Fruit fly (Drosophila melanogaster): ENCODE results near the gene D19B.

D19B gene

dm6 chr3L:6181776-6182175, 2.9 kb downstream of the D19B start, which contains the start of gene CG10274 (continued):
- TF ChIP-seq CG2889 (GFP tag; IDR thresholded peaks at IDR 0.05) (0 out of 3 replicates have a peak, but pooled peaks have one; percentile 38), CG12659 (GFP tag; optimal IDR thresholded peaks at IDR 0.05) (peak; percentile 84)

dm6 chr3L:6173826-6174255, 10.9 kb downstream of the D19B start, which contains the start of the genes fmt and CG7376:
Gene fmt, minus strand, starts transcription at chr3L:6173880.
Gene CG7376, plus strand, starts transcription at chr3L:6174248.
- TF ChIP-seq bsh (GFP tag; optimal IDR thresholded peaks at IDR 0.05) (no peak), Fer1 (GFP tag; optimal IDR thresholded peaks at IDR 0.05) (no peak), so (GFP tag; IDR thresholded peaks at IDR 0.05) (no peak), CG30403 (GFP tag; optimal IDR thresholded peaks at IDR 0.05) (peak; percentile 48), ase (GFP tag; IDR thresholded peaks at IDR 0.05) (no peak), CG8359 (GFP tag; optimal IDR thresholded peaks at IDR 0.05; ENCODE audit: borderline replicate concordance) (no peak), p53 (GFP tag; optimal IDR thresholded peaks at IDR 0.05) (no peak), Side (GFP tag; optimal IDR thresholded peaks at IDR 0.05) (no peak), CG3281 (GFP tag; optimal IDR thresholded peaks at IDR 0.05) (no peak), Neu2 (GFP tag; optimal IDR thresholded peaks at IDR 0.05; ENCODE audit: borderline replicate concordance) (no peak), her (GFP tag; optimal IDR thresholded peaks at IDR 0.05) (no peak), lola (GFP tag; optimal IDR thresholded peaks at IDR 0.05) (peak in 1 of 3 experiments; percentile 61), ATbp (GFP tag; optimal IDR thresholded peaks at IDR 0.05) (no peak), Ets97D (GFP tag; optimal IDR thresholded peaks at IDR 0.05) (no peak), gsb (GFP tag; IDR thresholded peaks at IDR 0.05) (no peak), pho (GFP tag; optimal IDR thresholded peaks at IDR 0.05) (no peak), CG4820 (GFP tag; optimal IDR thresholded peaks at IDR 0.05) (no peak), HLH54F (GFP tag; optimal IDR thresholded peaks at IDR 0.05) (no peak), HmgZ (tag; optimal IDR thresholded peaks at IDR 0.05) (peak; percentile 23), HLHmδ (GFP tag; optimal IDR thresholded peaks at IDR 0.05) (no peak), tup (GFP tag; optimal IDR thresholded peaks at IDR 0.05) (no peak), Blimp-1 (GFP tag; optimal IDR thresholded peaks at IDR 0.05) (no peak), dati (GFP tag; IDR thresholded peaks at IDR 0.05) (no peak), CG7357 (GFP tag; IDR thresholded peaks at IDR 0.05) (peak; percentile 93), ci (GFP tag; IDR thresholded peaks at IDR 0.05) (no peak), Hand (GFP tag; optimal IDR thresholded peaks at IDR 0.05) (no peak), CoRest (tag; optimal IDR thresholded peaks at IDR 0.05) (no peak), CG9797 (GFP tag; optimal IDR thresholded peaks at IDR 0.05) (peak; percentile 16), vvl (GFP tag; IDR thresholded peaks at IDR 0.05) (no peak), Atf3 (GFP tag; optimal IDR thresholded peaks at IDR 0.05) (no peak), dimm (GFP tag; IDR thresholded peaks at IDR 0.05) (no peak), Spps (tag; optimal IDR thresholded peaks at IDR 0.05) (no peak), Hr78 (GFP tag; optimal IDR thresholded peaks at IDR 0.05) (no peak), repo (GFP tag; optimal IDR thresholded peaks at IDR 0.05) (no peak), kni (GFP tag; optimal IDR thresholded peaks at IDR 0.05) (no peak), CG12391 (tag; optimal IDR thresholded peaks at IDR 0.05) (peak; percentile 68), az2 (GFP tag; optimal IDR thresholded peaks at IDR 0.05) (peak; percentile 7), CG17361 (GFP tag; IDR thresholded peaks at IDR 0.05) (no peak), Nf-YA (GFP tag; IDR thresholded peaks at IDR 0.05) (no peak), NFAT (GFP tag; IDR thresholded peaks at IDR 0.05) (no peak), Dip3 (GFP tag; optimal IDR thresholded peaks at IDR 0.05) (no peak), B-H2 (GFP tag; optimal IDR thresholded peaks at IDR 0.05) (peak; percentile 43), Usf (GFP tag; optimal IDR thresholded peaks at IDR 0.05) (no peak), CG8924 (tag; optimal IDR thresholded peaks at IDR 0.05) (no peak), phol (tag; optimal IDR thresholded peaks at IDR 0.05) (peak; percentile 68), CG12744 (GFP tag; optimal IDR thresholded peaks at IDR 0.05) (no peak), CG8089 (GFP tag; optimal IDR thresholded peaks at IDR 0.05) (no peak)

Data from whole organism, embryonic.